Worm (Caenorhabditis elegans): Measurements from ENCODE around the gene C34E10.12.
A peak's percentile ranks its signal among the peaks of the same experiment; 100 is the strongest.

Gene C34E10.12

DNA sequence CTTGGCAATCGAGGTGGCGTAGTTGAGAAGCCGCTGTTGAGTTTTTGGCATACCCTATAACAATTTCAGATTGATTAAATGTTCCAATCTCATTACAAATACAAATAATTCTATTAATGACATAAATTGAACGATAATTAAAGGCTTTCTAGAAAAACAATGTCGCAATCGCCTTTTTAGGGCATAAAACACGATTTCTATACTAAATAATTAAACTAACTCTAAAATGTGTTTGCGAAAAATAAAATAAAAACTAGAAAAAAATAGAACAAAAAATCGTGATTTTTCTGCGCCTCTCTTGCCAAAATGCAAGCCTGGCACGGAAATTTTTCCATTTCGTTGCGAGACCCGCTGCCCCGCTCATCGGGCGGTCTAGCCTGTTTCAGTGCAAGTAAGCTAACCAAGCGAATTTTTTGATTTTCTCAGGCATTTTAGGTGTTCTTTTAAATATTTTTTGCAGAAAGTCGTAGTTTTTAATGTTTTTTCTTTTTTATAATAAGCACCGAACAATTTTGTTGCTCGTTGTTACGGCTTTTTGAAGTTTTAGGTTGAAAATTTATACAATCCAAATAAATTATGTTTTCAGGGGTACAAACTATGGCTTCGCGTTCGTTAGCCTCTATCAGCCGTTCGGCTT, at the start of gene C34E10.12, which contains the start of the genes C34E10.10 and atp-2:
Gene C34E10.12 (minus strand): TSS at position 51 of the 637 bp plus-strand sequence.
Gene C34E10.10 (minus strand): TSS at position 54 of the 637 bp plus-strand sequence.
Gene atp-2 (plus strand): TSS at position 587 of the 637 bp plus-strand sequence.
- TF ChIP-seq nhr-12 (tag; optimal IDR thresholded peaks at IDR 0.05): no peak
- TF ChIP-seq mbf-1 (tag; optimal IDR thresholded peaks at IDR 0.05): no peak
- peak; percentile 92 for TF ChIP-seq lin-13 (GFP tag; optimal IDR thresholded peaks at IDR 0.05)
- peak; percentile 68 for TF ChIP-seq sem-4 (tag; optimal IDR thresholded peaks at IDR 0.05)
- TF ChIP-seq blmp-1 (tag; optimal IDR thresholded peaks at IDR 0.05; ENCODE audit: insufficient read depth): peak; percentile 36
- TF ChIP-seq crh-2 (tag; optimal IDR thresholded peaks at IDR 0.05): peak; percentile 93
- peak; percentile 3 for TF ChIP-seq ZK546.5 (tag; optimal IDR thresholded peaks at IDR 0.05)
- TF ChIP-seq ztf-4 (tag; optimal IDR thresholded peaks at IDR 0.05): peak; percentile 74
- no peak for TF ChIP-seq nhr-23 (tag; optimal IDR thresholded peaks at IDR 0.05)
- peak; percentile 91 for TF ChIP-seq nhr-25 (tag; optimal IDR thresholded peaks at IDR 0.05)
- TF ChIP-seq egl-27 (tag; optimal IDR thresholded peaks at IDR 0.05): no peak
- TF ChIP-seq elt-1 (tag; optimal IDR thresholded peaks at IDR 0.05): no peak
- peak; percentile 91 for TF ChIP-seq C34F6.9 (tag; optimal IDR thresholded peaks at IDR 0.05)
- TF ChIP-seq mdl-1 (tag; optimal IDR thresholded peaks at IDR 0.05): peak in 1 of 2 experiments; percentile 56
- peak; percentile 84 for TF ChIP-seq fos-1 (tag; optimal IDR thresholded peaks at IDR 0.05)
- TF ChIP-seq alr-1 (tag; optimal IDR thresholded peaks at IDR 0.05): no peak
- TF ChIP-seq ztf-11 (tag; optimal IDR thresholded peaks at IDR 0.05): no peak
- peak; percentile 35 for TF ChIP-seq ceh-82 (tag; optimal IDR thresholded peaks at IDR 0.05)
- peak; percentile 89 for TF ChIP-seq sma-3 (GFP tag; optimal IDR thresholded peaks at IDR 0.05)
- TF ChIP-seq nhr-129 (tag; optimal IDR thresholded peaks at IDR 0.05): peak; percentile 86
- peak; percentile 86 for TF ChIP-seq gmeb-1 (tag; optimal IDR thresholded peaks at IDR 0.05)
- no peak for TF ChIP-seq nhr-77 (tag; optimal IDR thresholded peaks at IDR 0.05)
- peak; percentile 65 to 93 for TF ChIP-seq lsy-2 (tag; optimal IDR thresholded peaks at IDR 0.05)
- peak; percentile 60 for TF ChIP-seq nhr-6 (tag; optimal IDR thresholded peaks at IDR 0.05)
- peak; percentile 96 for TF ChIP-seq lin-11 (tag; optimal IDR thresholded peaks at IDR 0.05)
- peak; percentile 50 for TF ChIP-seq mab-5 (tag; optimal IDR thresholded peaks at IDR 0.05)
- no peak for TF ChIP-seq R02D3.7 (tag; optimal IDR thresholded peaks at IDR 0.05)
- TF ChIP-seq snpc-4 (tag; optimal IDR thresholded peaks at IDR 0.05): peak; percentile 60
- TF ChIP-seq unc-55 (GFP tag; optimal IDR thresholded peaks at IDR 0.05): peak; percentile 98
- no peak for TF ChIP-seq unc-62 (GFP tag; optimal IDR thresholded peaks at IDR 0.05)
- TF ChIP-seq F13H6.1 (tag; optimal IDR thresholded peaks at IDR 0.05): peak; percentile 74
- TF ChIP-seq zag-1 (tag; optimal IDR thresholded peaks at IDR 0.05): peak; percentile 68
- peak; percentile 62 for TF ChIP-seq nhr-21 (tag; optimal IDR thresholded peaks at IDR 0.05)
- peak; percentile 49 for TF ChIP-seq skn-1 (tag; optimal IDR thresholded peaks at IDR 0.05)
- TF ChIP-seq sma-9 (GFP tag; optimal IDR thresholded peaks at IDR 0.05): peak; percentile 59
- no peak for TF ChIP-seq sma-9 (tag; optimal IDR thresholded peaks at IDR 0.05)
- TF ChIP-seq ama-1 (optimal IDR thresholded peaks at IDR 0.05): peak; percentile 74
- TF ChIP-seq ceh-16 (tag; optimal IDR thresholded peaks at IDR 0.05): peak; percentile 50

DNA sequence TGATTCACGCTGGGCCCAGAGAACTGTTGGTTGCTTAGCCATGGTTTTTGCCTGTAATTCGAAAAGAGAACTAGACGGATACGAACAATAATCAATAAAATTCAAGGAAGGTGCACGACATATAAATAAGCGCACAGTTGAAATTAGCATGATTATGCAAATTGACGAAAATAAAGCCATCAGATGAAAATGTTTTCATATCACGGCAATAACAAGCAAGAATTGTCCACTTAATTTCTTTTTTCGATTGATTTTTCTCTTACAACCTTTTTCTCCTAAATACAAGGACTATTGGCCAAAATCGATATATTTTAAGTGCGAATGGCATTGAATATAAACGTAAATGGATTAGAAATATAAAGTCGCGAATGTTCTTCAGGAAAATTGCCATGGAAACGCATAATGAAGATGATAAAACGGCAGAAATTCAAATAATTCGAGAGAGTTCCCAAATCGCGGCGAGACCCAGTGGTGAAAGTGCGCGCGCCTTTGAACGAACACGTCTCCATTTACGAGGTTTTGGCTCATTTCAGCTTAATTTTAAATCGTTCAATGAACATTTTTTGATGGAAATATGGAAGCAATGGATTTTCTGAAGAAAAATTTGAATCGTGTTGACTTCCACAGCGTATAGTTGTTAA, 47.2 kb upstream of the C34E10.12 start, which contains the start of the genes daf-41 and toc-1:
Gene daf-41 (minus strand): TSS at position 51 of the 641 bp plus-strand sequence.
Gene toc-1 (plus strand): TSS at position 537 of the 641 bp plus-strand sequence.
- peak; percentile 30 for TF ChIP-seq ztf-4 (tag; optimal IDR thresholded peaks at IDR 0.05)
- peak; percentile 31 for TF ChIP-seq nhr-129 (tag; optimal IDR thresholded peaks at IDR 0.05)
- no peak for TF ChIP-seq ceh-82 (tag; optimal IDR thresholded peaks at IDR 0.05)
- TF ChIP-seq nhr-21 (tag; optimal IDR thresholded peaks at IDR 0.05): no peak
- no peak for TF ChIP-seq ztf-1 (GFP tag; conservative IDR thresholded peaks at IDR 0.05)
- TF ChIP-seq aly-2 (tag; optimal IDR thresholded peaks at IDR 0.05): no peak
- no peak for TF ChIP-seq elt-1 (tag; optimal IDR thresholded peaks at IDR 0.05)
- peak; percentile 55 for TF ChIP-seq crh-2 (tag; optimal IDR thresholded peaks at IDR 0.05)
- TF ChIP-seq dmd-4 (tag; optimal IDR thresholded peaks at IDR 0.05): no peak
- TF ChIP-seq F13H6.1 (tag; optimal IDR thresholded peaks at IDR 0.05): peak; percentile 4
- TF ChIP-seq snpc-4 (tag; optimal IDR thresholded peaks at IDR 0.05): no peak
- peak; percentile 3 for TF ChIP-seq nhr-25 (tag; optimal IDR thresholded peaks at IDR 0.05)
- peak; percentile 62 for TF ChIP-seq lin-13 (GFP tag; optimal IDR thresholded peaks at IDR 0.05)
- TF ChIP-seq gmeb-1 (tag; optimal IDR thresholded peaks at IDR 0.05): peak; percentile 11
- no peak for TF ChIP-seq Y55F3AM.14 (GFP tag; optimal IDR thresholded peaks at IDR 0.05)
- no peak for TF ChIP-seq nhr-77 (tag; optimal IDR thresholded peaks at IDR 0.05)
- peak; percentile 66 for TF ChIP-seq unc-55 (GFP tag; optimal IDR thresholded peaks at IDR 0.05)
- TF ChIP-seq C34F6.9 (tag; optimal IDR thresholded peaks at IDR 0.05): peak; percentile 82
- TF ChIP-seq elt-3 (tag; optimal IDR thresholded peaks at IDR 0.05): no peak
- TF ChIP-seq fos-1 (tag; optimal IDR thresholded peaks at IDR 0.05): peak; percentile 23
- TF ChIP-seq nhr-6 (tag; optimal IDR thresholded peaks at IDR 0.05): no peak
- TF ChIP-seq ZK546.5 (tag; optimal IDR thresholded peaks at IDR 0.05): no peak
- TF ChIP-seq lin-11 (tag; optimal IDR thresholded peaks at IDR 0.05): peak; percentile 68
- TF ChIP-seq unc-62 (GFP tag; optimal IDR thresholded peaks at IDR 0.05): no peak
- TF ChIP-seq nhr-10 (tag; optimal IDR thresholded peaks at IDR 0.05): no peak
- TF ChIP-seq nhr-23 (tag; optimal IDR thresholded peaks at IDR 0.05): no peak
- TF ChIP-seq lin-39 (tag; optimal IDR thresholded peaks at IDR 0.05): no peak
- no peak for TF ChIP-seq nhr-237 (tag; optimal IDR thresholded peaks at IDR 0.05)
- TF ChIP-seq lsy-2 (tag; optimal IDR thresholded peaks at IDR 0.05): peak in 1 of 2 experiments; percentile 73
